Worm (Caenorhabditis elegans): Measurements from ENCODE around the gene C13G3.1.

Gene C13G3.1

DNA sequence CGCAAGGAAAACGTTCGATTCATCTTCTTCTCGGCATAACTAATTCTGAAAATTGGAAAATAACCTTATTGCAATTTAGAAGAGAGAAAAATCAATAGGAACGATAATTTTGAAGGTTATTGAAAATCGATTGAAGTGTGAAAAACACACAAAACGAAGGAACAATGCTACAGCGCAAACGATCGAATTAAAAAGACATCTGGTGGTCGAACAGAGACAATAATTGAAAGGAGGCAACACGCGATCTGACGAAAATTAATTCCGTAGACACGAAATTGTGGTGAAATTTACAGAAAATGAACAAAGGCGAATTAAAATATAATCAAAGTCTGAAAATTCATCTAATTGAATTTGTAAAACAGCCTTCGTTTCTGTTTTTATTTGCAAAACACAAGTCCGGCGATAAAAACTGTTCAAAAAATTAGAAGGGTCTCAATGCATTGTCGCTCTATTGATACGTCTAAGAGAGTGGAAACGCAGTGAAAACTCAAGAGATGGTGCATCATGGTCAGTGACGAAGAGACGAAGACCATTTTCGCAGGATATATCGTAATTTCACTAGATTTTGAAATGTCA is 27.2 kb upstream of the C13G3.1 start, which contains the start of gene pak-2:
TSS of gene pak-2 (minus strand) at position 51 of the 576 bp plus-strand sequence.
- TF ChIP-seq unc-3 (GFP tag; conservative IDR thresholded peaks at IDR 0.05) (no peak), unc-3 (tag; optimal IDR thresholded peaks at IDR 0.05) (peak; percentile 77), F13H6.1 (tag; optimal IDR thresholded peaks at IDR 0.05) (peak; percentile 91), hlh-15 (tag; optimal IDR thresholded peaks at IDR 0.05) (peak; percentile 66), ceh-48 (tag; optimal IDR thresholded peaks at IDR 0.05) (no peak), unc-55 (GFP tag; optimal IDR thresholded peaks at IDR 0.05) (no peak), gmeb-2 (tag; optimal IDR thresholded peaks at IDR 0.05) (peak; percentile 39), sox-4 (tag; optimal IDR thresholded peaks at IDR 0.05) (peak; percentile 0), tbx-2 (tag; optimal IDR thresholded peaks at IDR 0.05) (peak; percentile 98), ztf-16 (tag; optimal IDR thresholded peaks at IDR 0.05) (peak; percentile 70), elt-2 (tag; optimal IDR thresholded peaks at IDR 0.05) (peak; percentile 90), unc-86 (tag; optimal IDR thresholded peaks at IDR 0.05) (peak; percentile 61), dmd-4 (tag; optimal IDR thresholded peaks at IDR 0.05; ENCODE audit: borderline replicate concordance) (peak; percentile 34), ceh-30 (tag; optimal IDR thresholded peaks at IDR 0.05) (no peak), eyg-1 (tag; optimal IDR thresholded peaks at IDR 0.05) (peak; percentile 57), C38D4.7 (GFP tag; optimal IDR thresholded peaks at IDR 0.05) (peak; percentile 14), ceh-45 (GFP tag; IDR thresholded peaks at IDR 0.05) (no peak), npax-4 (tag; optimal IDR thresholded peaks at IDR 0.05) (no peak), zip-5 (tag; optimal IDR thresholded peaks at IDR 0.05) (peak; percentile 94), ceh-2 (tag; optimal IDR thresholded peaks at IDR 0.05) (peak; percentile 93), ets-4 (tag; optimal IDR thresholded peaks at IDR 0.05) (peak; percentile 97), fax-1 (tag; optimal IDR thresholded peaks at IDR 0.05) (peak; percentile 92), ceh-6 (GFP tag; optimal IDR thresholded peaks at IDR 0.05) (peak; percentile 43), ceh-19 (GFP tag; optimal IDR thresholded peaks at IDR 0.05) (peak; percentile 59), nfya-1 (tag; optimal IDR thresholded peaks at IDR 0.05) (peak; percentile 54), nhr-232 (tag; optimal IDR thresholded peaks at IDR 0.05) (no peak), lim-6 (tag; optimal IDR thresholded peaks at IDR 0.05) (peak; percentile 92), mec-3 (tag; optimal IDR thresholded peaks at IDR 0.05; ENCODE audit: borderline replicate concordance) (peak; percentile 87), che-1 (tag; optimal IDR thresholded peaks at IDR 0.05) (peak; percentile 44), rnt-1 (tag; optimal IDR thresholded peaks at IDR 0.05) (peak; percentile 94), pax-1 (tag; optimal IDR thresholded peaks at IDR 0.05) (peak; percentile 42), unc-42 (tag; optimal IDR thresholded peaks at IDR 0.05) (peak; percentile 92), madf-2 (tag; optimal IDR thresholded peaks at IDR 0.05) (peak; percentile 45), ahr-1 (tag; optimal IDR thresholded peaks at IDR 0.05) (peak; percentile 77), ref-2 (tag; optimal IDR thresholded peaks at IDR 0.05) (peak; percentile 97), elt-4 (tag; optimal IDR thresholded peaks at IDR 0.05) (no peak), sdc-2 (tag; optimal IDR thresholded peaks at IDR 0.05) (peak; percentile 36), fkh-6 (tag; optimal IDR thresholded peaks at IDR 0.05) (peak; percentile 75), T23F11.4 (GFP tag; optimal IDR thresholded peaks at IDR 0.05) (peak; percentile 55), nhr-11 (tag; optimal IDR thresholded peaks at IDR 0.05) (no peak), pha-2 (tag; optimal IDR thresholded peaks at IDR 0.05) (peak; percentile 44), ceh-14 (tag; optimal IDR thresholded peaks at IDR 0.05) (peak; percentile 95), ceh-24 (tag; optimal IDR thresholded peaks at IDR 0.05) (no peak), ceh-34 (tag; optimal IDR thresholded peaks at IDR 0.05) (peak; percentile 84), ceh-18 (tag; optimal IDR thresholded peaks at IDR 0.05) (peak; percentile 83), odd-2 (tag; optimal IDR thresholded peaks at IDR 0.05) (no peak), sox-2 (GFP tag; IDR thresholded peaks at IDR 0.05) (no peak), hlh-8 (tag; optimal IDR thresholded peaks at IDR 0.05) (peak; percentile 83), Y22D7AL.16 (tag; optimal IDR thresholded peaks at IDR 0.05) (no peak), dve-1 (tag; optimal IDR thresholded peaks at IDR 0.05) (peak; percentile 19), hlh-30 (tag; optimal IDR thresholded peaks at IDR 0.05; ENCODE audit: insufficient read depth) (no peak), ceh-9 (tag; optimal IDR thresholded peaks at IDR 0.05) (no peak), ceh-31 (tag; optimal IDR thresholded peaks at IDR 0.05) (peak; percentile 100)
